Worm (Caenorhabditis elegans): ENCODE results near the gene math-41.

DNA sequence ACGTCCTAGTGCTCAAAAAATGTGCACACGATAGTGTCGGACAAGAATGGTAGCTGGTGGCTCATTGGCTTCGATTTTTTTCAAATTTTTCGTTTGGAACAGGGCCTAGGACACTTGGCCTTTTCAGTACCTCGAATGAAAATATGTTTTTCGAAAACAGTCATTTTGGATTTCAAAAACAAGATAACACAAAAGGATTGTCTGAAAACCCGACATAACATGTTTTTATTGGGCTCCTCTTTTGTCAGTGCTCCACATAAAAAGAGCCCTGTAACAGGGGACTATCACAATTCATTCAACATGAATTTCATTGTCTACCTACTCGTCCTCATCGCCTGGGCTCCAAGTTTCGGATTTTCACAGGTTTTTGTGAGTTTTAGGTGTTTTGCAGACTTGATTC lies 39.8 kb downstream of the math-41 start, which contains the start of gene C16C4.17:
- TF ChIP-seq ama-1 (optimal IDR thresholded peaks at IDR 0.05) (no peak), snpc-4 (tag; optimal IDR thresholded peaks at IDR 0.05) (no peak), lin-39 (tag; optimal IDR thresholded peaks at IDR 0.05) (no peak), nhr-77 (tag; optimal IDR thresholded peaks at IDR 0.05) (no peak), nhr-25 (tag; optimal IDR thresholded peaks at IDR 0.05) (no peak), egl-27 (tag; optimal IDR thresholded peaks at IDR 0.05) (no peak), nhr-237 (tag; optimal IDR thresholded peaks at IDR 0.05) (no peak), elt-1 (tag; optimal IDR thresholded peaks at IDR 0.05) (no peak)

Data from whole organism, L2 larva.